Worm (Caenorhabditis elegans): Measurements from ENCODE around the gene srr-7.

- peak; percentile 89 for TF ChIP-seq ztf-23 (GFP tag; IDR thresholded peaks at IDR 0.05)
- peak; percentile 77 for TF ChIP-seq flt-1 (GFP tag; IDR thresholded peaks at IDR 0.05)
- TF ChIP-seq ref-1 (GFP tag; conservative IDR thresholded peaks at IDR 0.05): no peak
- TF ChIP-seq tab-1 (GFP tag; IDR thresholded peaks at IDR 0.05): no peak
- TF ChIP-seq T22C8.4 (GFP tag; IDR thresholded peaks at IDR 0.05): no peak
- no peak for TF ChIP-seq med-1 (GFP tag; optimal IDR thresholded peaks at IDR 0.05; ENCODE audit: insufficient read depth)
- TF ChIP-seq ztf-29 (GFP tag; IDR thresholded peaks at IDR 0.05): no peak
- no peak for TF ChIP-seq klf-2 (GFP tag; conservative IDR thresholded peaks at IDR 0.05)
Measured at ce11 chrV:15085335-15085800, 42.7 kb upstream of the srr-7 start, which contains the start of the genes ahsa-1 and C01G10.7.

Data from whole organism, midembryonic.